Fruit fly (Drosophila melanogaster): ENCODE results near the gene CG46383.

CG46383 gene

DNA sequence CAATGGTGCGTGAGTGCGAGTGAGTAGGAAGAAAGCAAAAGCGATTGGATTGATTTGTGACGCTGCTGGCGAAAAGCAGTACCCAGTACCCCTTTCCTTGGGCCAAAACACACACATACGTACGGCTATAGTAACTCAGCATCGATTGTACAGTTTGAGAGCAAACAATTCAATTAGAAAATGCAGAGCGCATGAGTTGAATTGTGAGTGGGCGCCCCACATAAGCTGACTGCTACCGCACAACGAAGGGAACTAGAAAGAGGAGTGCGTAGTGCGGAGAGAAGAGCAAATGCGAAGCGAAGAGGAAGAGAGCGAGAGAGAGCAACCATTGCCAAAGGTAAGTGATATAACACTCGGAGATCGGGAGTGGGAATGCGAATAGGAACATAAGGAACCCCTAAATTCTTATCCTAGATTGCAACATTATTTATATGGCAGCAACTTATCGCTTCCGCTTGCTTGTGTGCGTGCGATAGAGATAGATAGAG is 22.8 kb upstream of the CG46383 start (continued):
- TF ChIP-seq exex (tag; optimal IDR thresholded peaks at IDR 0.05): peak; percentile 71
- peak; percentile 86 for TF ChIP-seq cg (GFP tag; optimal IDR thresholded peaks at IDR 0.05)
- TF ChIP-seq YL-1 (GFP tag; optimal IDR thresholded peaks at IDR 0.05): peak; percentile 75
- TF ChIP-seq CG6254 (GFP tag; optimal IDR thresholded peaks at IDR 0.05): no peak
- peak; percentile 43 for TF ChIP-seq Max (GFP tag; optimal IDR thresholded peaks at IDR 0.05)
- TF ChIP-seq CG1233 (GFP tag; optimal IDR thresholded peaks at IDR 0.05): no peak
- TF ChIP-seq Dfd (GFP tag; optimal IDR thresholded peaks at IDR 0.05): no peak
- peak; percentile 13 for TF ChIP-seq CG4328 (GFP tag; optimal IDR thresholded peaks at IDR 0.05)
- no peak for TF ChIP-seq ac (GFP tag; optimal IDR thresholded peaks at IDR 0.05)
- peak; percentile 66 for TF ChIP-seq Med (GFP tag)
- TF ChIP-seq Bteb2 (GFP tag; optimal IDR thresholded peaks at IDR 0.05): no peak
- TF ChIP-seq stwl (tag; optimal IDR thresholded peaks at IDR 0.05): peak; percentile 47
- TF ChIP-seq wek (GFP tag; optimal IDR thresholded peaks at IDR 0.05): peak; percentile 22
- TF ChIP-seq pfk (GFP tag; optimal IDR thresholded peaks at IDR 0.05): peak; percentile 19
- no peak for TF ChIP-seq CG13775 (GFP tag; optimal IDR thresholded peaks at IDR 0.05)
- peak; percentile 18 for TF ChIP-seq HLHmδ (GFP tag; optimal IDR thresholded peaks at IDR 0.05)
- TF ChIP-seq her (GFP tag; optimal IDR thresholded peaks at IDR 0.05): peak; percentile 28
- peak; percentile 41 for TF ChIP-seq CG11504 (tag; optimal IDR thresholded peaks at IDR 0.05)
- TF ChIP-seq Bgb (GFP tag; IDR thresholded peaks at IDR 0.05; ENCODE audit: partially characterized antibody): no peak
- TF ChIP-seq Hey (tag; optimal IDR thresholded peaks at IDR 0.05): peak; percentile 29
- peak; percentile 18 for TF ChIP-seq CG2712 (tag; optimal IDR thresholded peaks at IDR 0.05)
- TF ChIP-seq tll (GFP tag; optimal IDR thresholded peaks at IDR 0.05): peak in 1 of 2 experiments; percentile 37
- TF ChIP-seq CG32772 (GFP tag; IDR thresholded peaks at IDR 0.05): no peak
- TF ChIP-seq CG6854 (GFP tag; optimal IDR thresholded peaks at IDR 0.05): peak; percentile 38
- TF ChIP-seq CG5180 (GFP tag; optimal IDR thresholded peaks at IDR 0.05): peak; percentile 6
- TF ChIP-seq CG12769 (tag; optimal IDR thresholded peaks at IDR 0.05): peak; percentile 93
- peak; percentile 99 for TF ChIP-seq Trl (optimal IDR thresholded peaks at IDR 0.05)
- peak; percentile 82 for TF ChIP-seq Trl (GFP tag; optimal IDR thresholded peaks at IDR 0.05)
- peak; percentile 2 for TF ChIP-seq CG8089 (GFP tag; optimal IDR thresholded peaks at IDR 0.05)
- TF ChIP-seq slp2 (GFP tag; optimal IDR thresholded peaks at IDR 0.05): peak; percentile 17
- TF ChIP-seq luna (GFP tag; optimal IDR thresholded peaks at IDR 0.05): peak; percentile 10
- peak; percentile 100 for TF ChIP-seq ewg (GFP tag; optimal IDR thresholded peaks at IDR 0.05)
- peak; percentile 28 for TF ChIP-seq pum (GFP tag; optimal IDR thresholded peaks at IDR 0.05)
- TF ChIP-seq Nf-YC (tag; optimal IDR thresholded peaks at IDR 0.05): peak; percentile 49
- no peak for TF ChIP-seq CG8281 (tag; optimal IDR thresholded peaks at IDR 0.05)
- peak; percentile 100 for TF ChIP-seq psq (GFP tag; optimal IDR thresholded peaks at IDR 0.05)
- peak; percentile 96 for TF ChIP-seq CG6654 (GFP tag; optimal IDR thresholded peaks at IDR 0.05)
- peak; percentile 2 for TF ChIP-seq B-H2 (GFP tag; optimal IDR thresholded peaks at IDR 0.05)
- no peak for TF ChIP-seq gce (GFP tag; IDR thresholded peaks at IDR 0.05)
- peak; percentile 99 for TF ChIP-seq CG18011 (GFP tag; optimal IDR thresholded peaks at IDR 0.05)
- no peak for TF ChIP-seq CG8290 (GFP tag; optimal IDR thresholded peaks at IDR 0.05)
- TF ChIP-seq CG8290 (tag; optimal IDR thresholded peaks at IDR 0.05): peak in 1 of 2 experiments; percentile 67
- TF ChIP-seq sug (tag; optimal IDR thresholded peaks at IDR 0.05): peak; percentile 49
- TF ChIP-seq cwo (GFP tag; optimal IDR thresholded peaks at IDR 0.05): peak; percentile 20
- no peak for TF ChIP-seq CG17802 (tag; optimal IDR thresholded peaks at IDR 0.05)
- TF ChIP-seq E2f1 (GFP tag; IDR thresholded peaks at IDR 0.05): no peak
- peak; percentile 11 for TF ChIP-seq ATbp (GFP tag; optimal IDR thresholded peaks at IDR 0.05)
- peak; percentile 76 for TF ChIP-seq CG34376 (GFP tag; optimal IDR thresholded peaks at IDR 0.05)
- TF ChIP-seq CG12299 (tag; optimal IDR thresholded peaks at IDR 0.05): peak; percentile 39
- peak; percentile 84 for TF ChIP-seq CG17385 (GFP tag; optimal IDR thresholded peaks at IDR 0.05)

All from whole organism, embryonic.